Worm (Caenorhabditis elegans) whole organism, L1 larva: ENCODE measurements around the gene Y66D12A.8.

ENCODE experiments used
- C34B4.2 ChIP-seq: sonication (generic microtip); optimal IDR thresholded peaks from 2 replicates; lab custom pipeline; 2017; ENCODE audit warnings: mild to moderate bottlenecking, missing genetic modification characterization, missing compliant biosample characterization
- Y116A8C.19 ChIP-seq: sonication (generic microtip); optimal IDR thresholded peaks from 2 replicates; lab custom pipeline; 2016; ENCODE audit warnings: missing compliant biosample characterization, missing genetic modification characterization, borderline replicate concordance
- blmp-1 ChIP-seq: fragments of 150-350 bp; optimal IDR thresholded peaks from 2 replicates; lab custom pipeline; 2014; ENCODE audit warnings: missing biosample characterization, missing genetic modification characterization
- ceh-63 ChIP-seq: fragments of 200-800 bp; sonication (Bioruptor generic); optimal IDR thresholded peaks from 2 replicates; lab custom pipeline; 2018; ENCODE audit warnings: mild to moderate bottlenecking, missing genetic modification characterization, missing compliant biosample characterization
- ceh-8 ChIP-seq: fragments of 200-800 bp; sonication (Bioruptor generic); optimal IDR thresholded peaks from 2 replicates; lab custom pipeline; 2018; ENCODE audit warnings: mild to moderate bottlenecking, missing genetic modification characterization, moderate library complexity, missing compliant biosample characterization
- ceh-82 ChIP-seq, 3 experiments: fragments of 150-350 bp in 1 of 3; sonication (generic microtip) in 2 of 3; optimal IDR thresholded peaks; 2 replicates each; lab custom pipeline; 2014 to 2017; ENCODE audit warnings: missing biosample characterization in 3 of 3, missing genetic modification characterization in 3 of 3
- ces-1 ChIP-seq: fragments of 150-350 bp; optimal IDR thresholded peaks from 2 replicates; lab custom pipeline; 2014; ENCODE audit warnings: missing biosample characterization, missing genetic modification reagents, missing genetic modification characterization
- dpl-1 ChIP-seq, 3 experiments: fragments of 150-350 bp in 2 of 3; sonication (generic microtip) in 1 of 3; optimal IDR thresholded peaks; 2 replicates each; lab custom pipeline; 2014 to 2017; ENCODE audit warnings: missing biosample characterization in 3 of 3, missing genetic modification characterization in 3 of 3, missing genetic modification reagents in 3 of 3
- dsc-1 ChIP-seq: sonication (generic microtip); optimal IDR thresholded peaks from 2 replicates; lab custom pipeline; 2016; ENCODE audit warnings: mild to moderate bottlenecking, missing genetic modification characterization, missing compliant biosample characterization
- efl-1 ChIP-seq, 4 experiments: fragments of 150-350 bp; optimal IDR thresholded peaks in 3 of 4; peaks in 1 of 4; 1 replicate in 1 of 4; 2 replicates in 3 of 4; lab custom pipeline; 2014; ENCODE audit warnings: missing biosample characterization in 2 of 4, missing genetic modification characterization in 2 of 4, missing genetic modification reagents in 2 of 4
- efl-3 ChIP-seq: fragments of 200-800 bp; sonication (Bioruptor generic); optimal IDR thresholded peaks from 2 replicates; lab custom pipeline; 2018; ENCODE audit warnings: mild to moderate bottlenecking, missing genetic modification characterization, missing compliant biosample characterization
- elt-2 ChIP-seq: sonication (generic microtip); optimal IDR thresholded peaks from 2 replicates; lab custom pipeline; 2016; ENCODE audit warnings: missing genetic modification characterization, mild to moderate bottlenecking, inconsistent platforms, missing compliant biosample characterization, missing genetic modification reagents
- elt-3 ChIP-seq, 6 experiments: fragments of 150-350 bp in 1 of 6; sonication (generic microtip); optimal IDR thresholded peaks; 2 replicates each; lab custom pipeline; 2017 to 2018; ENCODE audit warnings: missing biosample characterization in 6 of 6, missing genetic modification characterization in 6 of 6, inconsistent platforms in 1 of 6
- fkh-8 ChIP-seq: sonication (generic microtip); optimal IDR thresholded peaks from 2 replicates; lab custom pipeline; 2016; ENCODE audit warnings: mild to moderate bottlenecking, missing genetic modification characterization, missing compliant biosample characterization
- hlh-4 ChIP-seq: sonication (generic microtip); optimal IDR thresholded peaks from 2 replicates; lab custom pipeline; 2016; ENCODE audit warnings: mild to moderate bottlenecking, missing genetic modification characterization, missing compliant biosample characterization
- lin-13 ChIP-seq: fragments of 150-350 bp; optimal IDR thresholded peaks from 2 replicates; lab custom pipeline; 2014; ENCODE audit warnings: missing biosample characterization, missing genetic modification reagents, missing genetic modification characterization
- lin-14 ChIP-seq: fragments of 200-800 bp; sonication (Bioruptor generic); optimal IDR thresholded peaks from 2 replicates; lab custom pipeline; 2018; ENCODE audit warnings: mild to moderate bottlenecking, missing genetic modification characterization, moderate library complexity, missing compliant biosample characterization
- lin-15B ChIP-seq: fragments of 150-350 bp; sonication (generic microtip); optimal IDR thresholded peaks from 3 replicates; lab custom pipeline; 2014; ENCODE audit warnings: missing biosample characterization, missing genetic modification characterization
- lin-35 ChIP-seq, 2 experiments: fragments of 150-350 bp; optimal IDR thresholded peaks; 2 replicates each; lab custom pipeline; 2014; ENCODE audit warnings: missing biosample characterization in 2 of 2, missing genetic modification characterization in 2 of 2, missing genetic modification reagents in 2 of 2
- mab-9 ChIP-seq: fragments of 200-800 bp; sonication (Bioruptor generic); IDR thresholded peaks from 2 replicates; pipeline ENCODE4 v1.3.6; 2022; ENCODE audit warnings: missing genetic modification reagents, missing genetic modification characterization, missing compliant biosample characterization
- mdl-1 ChIP-seq, 2 experiments: fragments of 150-350 bp; optimal IDR thresholded peaks; 2 replicates each; lab custom pipeline; 2014 to 2017; ENCODE audit warnings: missing biosample characterization in 2 of 2, missing genetic modification characterization in 2 of 2, inconsistent platforms in 1 of 2
- mep-1 ChIP-seq: fragments of 150-350 bp; optimal IDR thresholded peaks from 2 replicates; lab custom pipeline; 2014; ENCODE audit warnings: missing biosample characterization, missing genetic modification characterization
- nhr-11 ChIP-seq: fragments of 150-350 bp; optimal IDR thresholded peaks from 2 replicates; lab custom pipeline; 2014; ENCODE audit warnings: missing biosample characterization, missing genetic modification characterization
- nhr-237 ChIP-seq: fragments of 150-350 bp; optimal IDR thresholded peaks from 2 replicates; lab custom pipeline; 2014; ENCODE audit warnings: missing biosample characterization, missing genetic modification characterization
- nhr-28 ChIP-seq: fragments of 150-350 bp; optimal IDR thresholded peaks from 2 replicates; lab custom pipeline; 2014; ENCODE audit warnings: missing biosample characterization, missing genetic modification characterization
- nhr-47 ChIP-seq: sonication (generic microtip); optimal IDR thresholded peaks from 2 replicates; lab custom pipeline; 2016; ENCODE audit warnings: mild to moderate bottlenecking, missing genetic modification characterization, moderate library complexity, missing compliant biosample characterization
- nhr-71 ChIP-seq: sonication (generic microtip); optimal IDR thresholded peaks from 2 replicates; lab custom pipeline; 2016; ENCODE audit warnings: mild to moderate bottlenecking, missing genetic modification characterization, moderate library complexity, missing compliant biosample characterization
- nhr-77 ChIP-seq: fragments of 150-350 bp; optimal IDR thresholded peaks from 2 replicates; lab custom pipeline; 2014; ENCODE audit warnings: missing biosample characterization, missing genetic modification characterization
- nhr-84 ChIP-seq: sonication (generic microtip); optimal IDR thresholded peaks from 2 replicates; lab custom pipeline; 2017; ENCODE audit warnings: missing biosample characterization, missing genetic modification characterization
- nhr-85 ChIP-seq: sonication (generic microtip); peaks from one replicate; lab custom pipeline; 2016; ENCODE audit warnings: missing genetic modification characterization, inconsistent platforms, missing compliant biosample characterization
- nhr-90 ChIP-seq: sonication (generic microtip); optimal IDR thresholded peaks from 2 replicates; lab custom pipeline; 2016; ENCODE audit warnings: mild to moderate bottlenecking, missing genetic modification characterization, missing compliant biosample characterization; ENCODE audit not compliant: poor library complexity
- pag-3 ChIP-seq: sonication (generic microtip); optimal IDR thresholded peaks from 2 replicates; lab custom pipeline; 2017; ENCODE audit warnings: missing genetic modification characterization, mild to moderate bottlenecking, missing compliant biosample characterization, antibody characterized with exemption, borderline replicate concordance; ENCODE audit not compliant: insufficient read depth
- skn-1 ChIP-seq: fragments of 150-350 bp; optimal IDR thresholded peaks from 2 replicates; lab custom pipeline; 2014; ENCODE audit warnings: missing biosample characterization, missing genetic modification characterization
- sox-4 ChIP-seq: sonication (generic microtip); optimal IDR thresholded peaks from 2 replicates; lab custom pipeline; 2016; ENCODE audit warnings: missing genetic modification characterization, missing compliant biosample characterization
- sup-37 ChIP-seq: fragments of 200-800 bp; sonication (Bioruptor generic); optimal IDR thresholded peaks from 2 replicates; lab custom pipeline; 2018; ENCODE audit warnings: mild to moderate bottlenecking, missing genetic modification characterization, missing compliant biosample characterization
- swsn-7 ChIP-seq: sonication (generic microtip); optimal IDR thresholded peaks from 2 replicates; lab custom pipeline; 2016; ENCODE audit warnings: missing genetic modification characterization, missing compliant biosample characterization
- tlp-1 ChIP-seq: fragments of 150-350 bp; optimal IDR thresholded peaks from 2 replicates; lab custom pipeline; 2014; ENCODE audit warnings: missing biosample characterization, missing genetic modification characterization
- unc-130 ChIP-seq: fragments of 150-350 bp; optimal IDR thresholded peaks from 2 replicates; lab custom pipeline; 2017; ENCODE audit warnings: missing biosample characterization, missing genetic modification characterization, inconsistent platforms
- unc-62 ChIP-seq: fragments of 150-350 bp; optimal IDR thresholded peaks from 2 replicates; lab custom pipeline; 2014; ENCODE audit warnings: missing biosample characterization, missing genetic modification reagents, missing genetic modification characterization
- unc-86 ChIP-seq: sonication (generic microtip); optimal IDR thresholded peaks from 2 replicates; lab custom pipeline; 2016; ENCODE audit warnings: missing genetic modification characterization, missing compliant biosample characterization
- unc-98 ChIP-seq: fragments of 200-800 bp; sonication (Bioruptor generic); IDR thresholded peaks from 2 replicates; pipeline ENCODE4 v1.3.6; 2022; ENCODE audit warnings: missing genetic modification characterization, missing compliant biosample characterization
- vab-15 ChIP-seq: sonication (generic microtip); optimal IDR thresholded peaks from 2 replicates; lab custom pipeline; 2017; ENCODE audit warnings: missing genotype, mild to moderate bottlenecking, missing genetic modification characterization, missing compliant biosample characterization
- xbp-1 ChIP-seq: sonication (generic microtip); optimal IDR thresholded peaks from 2 replicates; lab custom pipeline; 2016; ENCODE audit warnings: missing genetic modification characterization, missing compliant biosample characterization
- zag-1 ChIP-seq: fragments of 150-350 bp; optimal IDR thresholded peaks from 2 replicates; lab custom pipeline; 2014; ENCODE audit warnings: missing biosample characterization, missing genetic modification characterization
- zip-4 ChIP-seq: fragments of 200-800 bp; sonication (Bioruptor generic); optimal IDR thresholded peaks from 2 replicates; lab custom pipeline; 2018; ENCODE audit warnings: mild to moderate bottlenecking, missing genetic modification characterization, moderate library complexity, missing compliant biosample characterization

Gene Y66D12A.8

DNA sequence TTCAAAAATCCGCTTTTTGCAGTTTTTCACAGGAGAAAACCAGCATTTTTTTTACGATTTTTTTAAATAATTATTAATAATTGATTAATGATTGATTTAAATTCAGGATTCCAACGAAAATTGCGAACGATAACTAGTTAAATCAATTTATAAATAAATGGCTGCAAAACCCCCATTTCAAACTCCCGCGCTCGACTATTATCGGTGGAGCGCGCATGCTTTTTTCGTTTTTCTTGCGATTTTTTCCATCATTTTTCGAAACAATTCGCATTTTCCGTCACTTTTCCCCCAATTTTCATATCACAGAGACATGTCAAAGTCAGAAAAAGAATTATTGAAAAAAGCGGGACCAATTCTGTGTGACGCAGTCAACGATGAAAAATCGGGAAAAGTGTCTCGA is 8.4 kb upstream of the Y66D12A.8 start, which contains the start of gene Y66D12A.10 (continued):
- TF ChIP-seq ces-1 (GFP tag; lab: Kevin White, UChicago), result no peak
- no peak for TF ChIP-seq unc-98 (GFP tag; lab: Robert Waterston, UW)
- TF ChIP-seq sox-4, result no peak
- peak; percentile 13 for TF ChIP-seq unc-86
- no peak for TF ChIP-seq pag-3 (tag; lab: Kevin White, UChicago)
- TF ChIP-seq nhr-47, result no peak
- TF ChIP-seq unc-130 (tag; lab: Kevin White, UChicago), result no peak
- peak; percentile 32 for TF ChIP-seq blmp-1 (tag; lab: Kevin White, UChicago)
- no peak for TF ChIP-seq sup-37
- TF ChIP-seq Y116A8C.19 (tag; lab: Kevin White, UChicago), result no peak
- TF ChIP-seq dsc-1, result no peak
- TF ChIP-seq nhr-84 (tag; lab: Kevin White, UChicago), result no peak
- peak; percentile 66 for TF ChIP-seq lin-15B

DNA sequence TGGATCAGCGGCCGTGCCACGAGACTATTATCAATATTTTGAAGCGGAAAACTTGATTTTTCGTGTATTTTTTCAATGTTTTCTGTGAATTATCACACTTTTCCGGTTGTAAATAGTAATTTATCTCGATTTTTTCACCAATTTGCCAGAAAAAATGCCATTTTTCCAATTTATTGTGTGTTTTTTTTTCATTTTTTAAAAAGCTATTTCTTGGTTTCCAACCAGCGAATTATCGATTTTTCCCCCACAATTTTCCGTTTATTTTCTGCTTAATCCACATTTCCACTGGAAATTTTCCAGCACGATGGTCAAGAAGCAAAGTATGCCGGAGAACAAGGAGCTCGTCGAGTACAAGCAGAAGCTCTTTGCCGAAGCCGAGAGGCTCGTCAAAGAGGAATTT is 6.2 kb upstream of the Y66D12A.8 start, which contains the start of gene psme-3:
Gene psme-3 (plus strand): TSS at position 301 of the 400 bp plus-strand sequence.
- TF ChIP-seq efl-1 (optimal IDR thresholded peaks at IDR 0.05; lab: Kevin White, UChicago), result no peak
- TF ChIP-seq efl-1 (GFP tag; optimal IDR thresholded peaks at IDR 0.05 in 1 of 2; lab: Kevin White, UChicago), result peak in 1 of 2 experiments; percentile 78
- no peak for TF ChIP-seq sox-4
- no peak for TF ChIP-seq ces-1 (GFP tag; lab: Kevin White, UChicago)

DNA sequence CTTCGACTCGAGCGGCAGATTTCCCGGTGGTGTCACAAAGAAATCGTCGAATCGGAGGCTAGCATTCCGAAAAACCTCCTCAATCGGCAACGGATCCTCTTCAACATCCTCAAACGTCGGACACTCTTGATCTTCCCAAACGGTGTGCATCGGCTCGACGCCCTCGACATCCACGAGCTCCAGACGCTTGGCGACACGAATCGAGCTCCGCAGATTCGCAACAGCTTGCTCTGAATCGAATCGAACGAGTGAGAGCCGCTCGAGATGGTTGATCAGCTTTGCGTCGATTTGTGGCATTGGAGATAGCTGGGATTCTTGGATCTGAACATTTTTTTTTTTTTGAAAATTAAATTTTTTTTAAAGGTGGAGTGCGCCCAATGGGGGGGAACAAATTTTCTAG is 5.4 kb downstream of the Y66D12A.8 start:
- TF ChIP-seq nhr-90 (tag; lab: Kevin White, UChicago) (no peak), nhr-85 (tag; lab: Kevin White, UChicago) (peak; percentile 56), mab-9 (GFP tag; lab: Robert Waterston, UW) (0 out of 2 replicates have a peak, but pooled peaks have one; percentile 23), lin-35 (GFP tag; optimal IDR thresholded peaks at IDR 0.05; lab: Kevin White, UChicago) (no peak), hlh-4 (tag; lab: Kevin White, UChicago) (no peak)

DNA sequence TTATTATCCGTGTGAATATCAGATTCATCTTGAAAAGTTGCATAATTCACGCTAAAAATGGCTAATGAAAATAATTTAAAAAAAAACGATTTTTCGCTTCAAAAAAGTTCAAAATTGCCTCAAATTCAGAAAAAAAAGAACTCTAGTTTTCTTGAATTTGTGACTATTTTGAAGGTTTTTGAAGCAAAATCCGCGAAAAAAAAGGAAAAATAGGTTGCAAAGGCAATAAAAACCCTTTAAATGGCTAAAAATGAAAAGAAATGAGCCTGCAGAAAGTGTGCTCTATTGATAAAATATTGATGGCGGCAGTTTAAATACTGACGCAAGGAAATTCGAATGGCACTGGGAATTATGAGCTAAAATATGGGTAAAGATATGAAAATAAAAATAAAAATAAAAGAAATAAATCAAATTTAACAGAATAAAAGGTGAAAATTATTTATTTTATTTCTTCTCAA is 6.4 kb downstream of the Y66D12A.8 start, which contains the start of gene Y66D12A.7:
Gene Y66D12A.7 (minus strand): TSS at position 51 of the 458 bp plus-strand sequence.
- TF ChIP-seq nhr-90 (tag; lab: Kevin White, UChicago), result no peak
- TF ChIP-seq swsn-7 (tag; lab: Kevin White, UChicago), result no peak
- TF ChIP-seq vab-15, result no peak
- no peak for TF ChIP-seq nhr-28 (tag; lab: Kevin White, UChicago)
- peak; percentile 60 to 91 for TF ChIP-seq efl-1 (optimal IDR thresholded peaks at IDR 0.05; lab: Kevin White, UChicago)
- TF ChIP-seq efl-1 (GFP tag; optimal IDR thresholded peaks at IDR 0.05 in 1 of 2; lab: Kevin White, UChicago), result peak; percentile 89 to 99
- no peak for TF ChIP-seq C34B4.2 (tag; lab: Kevin White, UChicago)
- TF ChIP-seq sox-4, result no peak
- peak; percentile 15 for TF ChIP-seq lin-13 (GFP tag; lab: Kevin White, UChicago)
- TF ChIP-seq unc-62 (GFP tag; lab: Kevin White, UChicago), result no peak
- peak; percentile 30 for TF ChIP-seq skn-1 (tag; lab: Kevin White, UChicago)
- no peak for TF ChIP-seq nhr-71 (tag; lab: Kevin White, UChicago)
- TF ChIP-seq xbp-1, result peak; percentile 20
- TF ChIP-seq ceh-63 (GFP tag; lab: Kevin White, UChicago), result no peak
- TF ChIP-seq nhr-11 (tag; lab: Kevin White, UChicago), result no peak
- TF ChIP-seq dsc-1, result no peak
- no peak for TF ChIP-seq elt-3 (tag; optimal IDR thresholded peaks at IDR 0.05; lab: Kevin White, UChicago)
- no peak for TF ChIP-seq fkh-8 (tag; lab: Kevin White, UChicago)
- no peak for TF ChIP-seq nhr-77
- TF ChIP-seq nhr-84 (tag; lab: Kevin White, UChicago), result no peak
- TF ChIP-seq zag-1 (tag; lab: Kevin White, UChicago), result no peak
- TF ChIP-seq tlp-1, result no peak
- TF ChIP-seq mep-1 (tag; lab: Kevin White, UChicago), result peak; percentile 47
- TF ChIP-seq zip-4 (GFP tag; lab: Kevin White, UChicago), result no peak
- no peak for TF ChIP-seq pag-3 (tag; lab: Kevin White, UChicago)
- TF ChIP-seq dpl-1 (GFP tag; optimal IDR thresholded peaks at IDR 0.05; lab: Kevin White, UChicago), result peak; percentile 81 to 90 (median 86)
- no peak for TF ChIP-seq mdl-1 (tag; optimal IDR thresholded peaks at IDR 0.05; lab: Kevin White, UChicago)
- no peak for TF ChIP-seq ceh-8 (GFP tag; lab: Kevin White, UChicago)
- no peak for TF ChIP-seq unc-98 (GFP tag; lab: Robert Waterston, UW)
- no peak for TF ChIP-seq nhr-237 (tag; lab: Kevin White, UChicago)
- TF ChIP-seq lin-14, result no peak
- TF ChIP-seq efl-3 (GFP tag; lab: Kevin White, UChicago), result no peak
- TF ChIP-seq elt-2 (tag; lab: Kevin White, UChicago), result no peak
- TF ChIP-seq ceh-82 (tag; optimal IDR thresholded peaks at IDR 0.05; lab: Kevin White, UChicago), result peak in 1 of 3 experiments; percentile 11
